Worm (Caenorhabditis elegans) whole organism, late embryonic: Measurements from ENCODE around the gene srbc-84.
"Not testable (repeated sequence)": the region's sequence is repeated elsewhere in the genome, so short reads cannot be mapped to it uniquely, and the experiment has no call there.

Source experiments
- elt-2 ChIP-seq: sonication (generic microtip); optimal IDR thresholded peaks from 2 replicates; lab custom pipeline; 2016; ENCODE audit warnings: missing genetic modification reagents, missing genetic modification characterization, missing compliant biosample characterization
- nhr-11 ChIP-seq: fragments of 150-350 bp; optimal IDR thresholded peaks from 2 replicates; lab custom pipeline; 2014; ENCODE audit warnings: missing biosample characterization, missing genetic modification characterization
- syd-9 ChIP-seq: sonication (generic microtip); optimal IDR thresholded peaks from 2 replicates; lab custom pipeline; 2016; ENCODE audit warnings: mild to moderate bottlenecking, missing genetic modification characterization, moderate library complexity, missing compliant biosample characterization

DNA sequence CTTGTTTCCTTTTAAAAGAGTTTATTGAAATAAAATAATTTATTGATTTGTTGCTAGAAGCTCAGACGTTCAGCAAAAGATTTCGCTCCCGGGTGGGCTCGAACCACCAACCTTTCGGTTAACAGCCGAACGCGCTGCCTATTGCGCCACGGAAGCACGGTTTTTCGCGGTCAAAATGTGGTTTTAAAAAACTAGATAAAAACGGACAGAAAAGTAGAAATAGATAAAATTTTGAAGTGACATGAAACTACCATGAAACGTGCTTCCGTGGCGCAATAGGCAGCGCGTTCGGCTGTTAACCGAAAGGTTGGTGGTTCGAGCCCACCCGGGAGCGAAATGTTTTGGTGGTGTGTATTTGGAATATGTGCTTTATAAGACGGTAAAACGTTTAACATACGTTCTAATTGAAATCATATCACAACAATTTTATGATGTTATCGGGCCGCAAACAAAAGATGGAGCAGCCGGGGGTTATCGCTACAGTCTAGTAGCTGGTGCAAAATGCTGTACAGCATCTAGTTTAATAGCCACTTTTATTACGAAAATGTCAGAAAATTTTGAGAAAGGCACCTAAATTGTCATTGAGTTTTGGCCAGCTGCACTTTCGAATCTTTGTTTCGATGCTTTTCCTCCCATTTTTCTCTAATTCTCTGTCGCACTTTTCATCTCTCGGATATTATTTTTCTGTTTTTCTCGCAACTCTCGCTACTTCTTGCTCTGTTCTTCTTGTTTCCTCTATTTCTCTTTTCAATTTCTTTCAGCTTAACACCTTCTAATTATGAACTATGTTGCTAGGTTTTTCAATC, 39.7 kb downstream of the srbc-84 start, which contains the start of gene slc-9B.2:
- TF ChIP-seq nhr-11, elt-2, syd-9 (tag; lab: Kevin White, UChicago): not testable (repeated sequence)
